Worm (Caenorhabditis elegans) whole organism, young adult: Measurements from ENCODE around the gene emc-2.

Source experiments
- lin-35 ChIP-seq, 3 experiments: fragments of 150-350 bp in 2 of 3; sonication (generic microtip) in 1 of 3; optimal IDR thresholded peaks; 2 replicates each; lab custom pipeline; 2014 to 2018; ENCODE audit warnings: missing biosample characterization in 3 of 3, missing genetic modification characterization in 3 of 3, missing genetic modification reagents in 3 of 3
- madf-6 ChIP-seq: fragments of 200-800 bp; sonication (Bioruptor generic); IDR thresholded peaks from 2 replicates; pipeline ENCODE4 v1.3.6; 2022; ENCODE audit warnings: missing genetic modification reagents, missing genetic modification characterization, missing compliant biosample characterization
- ztf-26 ChIP-seq: sonication (generic microtip); optimal IDR thresholded peaks from 2 replicates; lab custom pipeline; 2017; ENCODE audit warnings: missing genetic modification characterization, missing compliant biosample characterization

DNA sequence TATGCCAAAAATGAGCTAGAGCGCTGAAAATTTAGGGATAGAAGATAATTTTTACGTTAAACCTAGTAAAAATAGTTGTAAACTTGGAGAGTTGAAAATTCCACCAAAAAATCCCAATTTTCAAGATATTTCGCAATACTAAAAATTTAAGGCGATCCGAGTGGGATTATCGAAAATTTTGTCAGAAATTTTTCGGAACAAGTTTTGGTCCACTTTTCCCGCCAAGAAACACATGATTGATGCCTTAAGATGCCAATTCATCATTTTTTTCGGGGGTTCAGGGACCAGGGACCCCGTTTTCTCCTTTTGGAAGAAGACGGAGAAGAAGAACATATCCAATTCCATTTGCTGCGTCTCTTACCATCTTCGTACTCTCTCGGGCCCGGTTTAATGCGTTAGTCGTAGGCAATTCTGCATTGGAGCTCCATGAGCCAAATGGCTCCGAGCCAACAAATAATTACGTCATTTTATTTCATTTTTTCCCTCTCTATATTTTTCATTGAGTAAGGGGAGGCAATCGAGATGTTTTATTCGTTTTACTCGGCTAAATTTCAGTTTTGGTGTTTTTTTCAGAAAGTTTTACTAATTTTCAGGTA is 38.7 kb upstream of the emc-2 start:
- TF ChIP-seq ztf-26 (tag; lab: Kevin White, UChicago) (no peak), lin-35 (GFP tag; optimal IDR thresholded peaks at IDR 0.05; lab: Kevin White, UChicago) (no peak), madf-6 (GFP tag; lab: Robert Waterston, UW) (no peak)
